Fruit fly (Drosophila melanogaster) whole organism, embryonic: ENCODE measurements around the gene Setx.

Experiments used
- Aef1 ChIP-seq: fragments of 200-800 bp; sonication (Bioruptor generic); IDR thresholded peaks from 3 replicates; pipeline ENCODE4 v1.3.6; 2022; ENCODE audit warnings: missing biosample characterization, missing genetic modification characterization
- CG10462 ChIP-seq: fragments of 200-800 bp; sonication (Bioruptor generic); optimal IDR thresholded peaks from 2 replicates; lab custom pipeline; 2016; ENCODE audit warnings: missing biosample characterization, missing genetic modification characterization
- CG12071 ChIP-seq: fragments of 200-800 bp; sonication (Bioruptor generic); optimal IDR thresholded peaks from 3 replicates; lab custom pipeline; 2018; ENCODE audit warnings: missing biosample characterization, mild to moderate bottlenecking, missing genetic modification characterization
- CG12155 ChIP-seq: fragments of 200-800 bp; sonication (Bioruptor generic); optimal IDR thresholded peaks from 3 replicates; lab custom pipeline; 2016; ENCODE audit warnings: missing biosample characterization, missing genetic modification characterization
- CG12769 ChIP-seq: fragments of 200-800 bp; sonication (Bioruptor generic); optimal IDR thresholded peaks from 2 replicates; lab custom pipeline; 2019; ENCODE audit warnings: missing biosample characterization, mild to moderate bottlenecking, missing genetic modification characterization, moderate library complexity
- CG14441 ChIP-seq: fragments of 200-800 bp; sonication (Bioruptor generic); IDR thresholded peaks from 2 replicates; pipeline ENCODE4 v1.3.6; 2022; ENCODE audit warnings: missing biosample characterization, missing genetic modification characterization
- CG14860 ChIP-seq: fragments of 200-800 bp; sonication (Bioruptor generic); IDR thresholded peaks from 3 replicates; pipeline ENCODE4 v1.3.6; 2022; ENCODE audit warnings: missing biosample characterization, missing genetic modification characterization; ENCODE audit not compliant: partially characterized antibody
- CG15514 ChIP-seq: fragments of 200-800 bp; sonication (Bioruptor generic); optimal IDR thresholded peaks from 3 replicates; lab custom pipeline; 2017; ENCODE audit warnings: missing biosample characterization, missing genetic modification characterization, mild to moderate bottlenecking, moderate library complexity, missing genetic modification reagents
- CG16813 ChIP-seq: fragments of 200-800 bp; sonication (Bioruptor generic); IDR thresholded peaks from 3 replicates; pipeline ENCODE4 v1.3.6; 2022; ENCODE audit warnings: missing biosample characterization, missing genetic modification characterization; ENCODE audit not compliant: partially characterized antibody
- CG17361 ChIP-seq: fragments of 200-800 bp; sonication (Bioruptor generic); IDR thresholded peaks from 3 replicates; pipeline ENCODE4 v1.3.6; 2022; ENCODE audit warnings: missing biosample characterization, missing genetic modification characterization
- CG17385 ChIP-seq: fragments of 200-800 bp; sonication (Bioruptor generic); optimal IDR thresholded peaks from 3 replicates; lab custom pipeline; 2018; ENCODE audit warnings: missing biosample characterization, mild to moderate bottlenecking, missing genetic modification characterization
- CG17829 ChIP-seq: fragments of 200-800 bp; optimal IDR thresholded peaks from 2 replicates; lab custom pipeline; 2019; ENCODE audit warnings: missing biosample characterization, mild to moderate bottlenecking, missing genetic modification characterization, moderate library complexity
- CG18619 ChIP-seq: fragments of 200-800 bp; sonication (Bioruptor generic); optimal IDR thresholded peaks from 3 replicates; lab custom pipeline; 2017; ENCODE audit warnings: missing biosample characterization, mild to moderate bottlenecking, missing genetic modification characterization
- CG3065 ChIP-seq: fragments of 200-800 bp; sonication (Bioruptor generic); optimal IDR thresholded peaks from 2 replicates; lab custom pipeline; 2016; ENCODE audit warnings: missing biosample characterization, missing genetic modification characterization
- CG31388 ChIP-seq: fragments of 200-800 bp; sonication (Bioruptor generic); optimal IDR thresholded peaks from 2 replicates; lab custom pipeline; 2016; ENCODE audit warnings: missing biosample characterization, missing genetic modification characterization
- CG32532 ChIP-seq: fragments of 200-800 bp; sonication (Bioruptor generic); IDR thresholded peaks from 2 replicates; pipeline ENCODE4 v1.3.6; 2022; ENCODE audit warnings: missing biosample characterization, missing genetic modification characterization
- CG3281 ChIP-seq: fragments of 200-800 bp; sonication (Bioruptor generic); optimal IDR thresholded peaks from 3 replicates; lab custom pipeline; 2017; ENCODE audit warnings: missing biosample characterization, mild to moderate bottlenecking, missing genetic modification characterization
- CG34422 ChIP-seq: fragments of 200-800 bp; sonication (Bioruptor generic); IDR thresholded peaks from 3 replicates; pipeline ENCODE4 v1.3.6; 2022; ENCODE audit warnings: missing biosample characterization, missing genetic modification characterization
- CG4617 ChIP-seq: fragments of 200-800 bp; sonication (Bioruptor generic); optimal IDR thresholded peaks from 3 replicates; lab custom pipeline; 2016; ENCODE audit warnings: missing biosample characterization, missing genetic modification characterization, borderline replicate concordance
- CG6254 ChIP-seq: fragments of 200-800 bp; sonication (Bioruptor generic); optimal IDR thresholded peaks from 3 replicates; lab custom pipeline; 2017; ENCODE audit warnings: mild to moderate bottlenecking, missing biosample characterization, missing genetic modification reagents, missing genetic modification characterization
- CG7271 ChIP-seq: fragments of 200-800 bp; sonication (Bioruptor generic); optimal IDR thresholded peaks from 2 replicates; lab custom pipeline; 2018; ENCODE audit warnings: missing biosample characterization, mild to moderate bottlenecking, missing genetic modification characterization, moderate library complexity
- CG7357 ChIP-seq: fragments of 200-800 bp; sonication (Bioruptor generic); IDR thresholded peaks from 3 replicates; pipeline ENCODE4 v1.3.6; 2022; ENCODE audit warnings: missing biosample characterization, missing genetic modification characterization
- CG9727 ChIP-seq: fragments of 200-800 bp; sonication (Bioruptor generic); optimal IDR thresholded peaks from 3 replicates; lab custom pipeline; 2017; ENCODE audit warnings: missing biosample characterization, mild to moderate bottlenecking, missing genetic modification characterization
- Camta ChIP-seq: fragments of 200-800 bp; sonication (Bioruptor generic); optimal IDR thresholded peaks from 2 replicates; lab custom pipeline; 2016; ENCODE audit warnings: missing biosample characterization, missing genetic modification characterization
- Chrac-16 ChIP-seq: fragments of 200-800 bp; sonication (Bioruptor generic); optimal IDR thresholded peaks from 3 replicates; lab custom pipeline; 2016; ENCODE audit warnings: missing biosample characterization, missing genetic modification characterization
- Ets65A ChIP-seq: fragments of 200-800 bp; sonication (Bioruptor generic); peaks from one replicate; lab custom pipeline; 2016; ENCODE audit warnings: missing biosample characterization, missing genetic modification characterization
- Fer3 ChIP-seq: fragments of 200-800 bp; sonication (Bioruptor generic); optimal IDR thresholded peaks from 2 replicates; lab custom pipeline; 2018; ENCODE audit warnings: missing biosample characterization, mild to moderate bottlenecking, missing genetic modification characterization, moderate library complexity
- HLHmδ ChIP-seq: fragments of 200-800 bp; sonication (Bioruptor generic); optimal IDR thresholded peaks from 2 replicates; lab custom pipeline; 2018; ENCODE audit warnings: missing biosample characterization, mild to moderate bottlenecking, missing genetic modification characterization, moderate library complexity
- Hmr ChIP-seq: fragments of 200-800 bp; sonication (Bioruptor generic); optimal IDR thresholded peaks from 3 replicates; lab custom pipeline; 2017; ENCODE audit warnings: mild to moderate bottlenecking, missing biosample characterization, missing genetic modification reagents, missing genetic modification characterization
- Hr3 ChIP-seq: fragments of 200-800 bp; sonication (Bioruptor generic); optimal IDR thresholded peaks from 3 replicates; lab custom pipeline; 2016; ENCODE audit warnings: missing biosample characterization, missing genetic modification characterization
- NK7.1 ChIP-seq: fragments of 200-800 bp; sonication (Bioruptor generic); optimal IDR thresholded peaks from 3 replicates; lab custom pipeline; 2016; ENCODE audit warnings: missing biosample characterization, missing genetic modification characterization
- Sin3A ChIP-seq: fragments of >200 bp; optimal IDR thresholded peaks from 2 replicates; lab custom pipeline; 2018
- bowl ChIP-seq: fragments of 200-800 bp; sonication (Bioruptor generic); IDR thresholded peaks from 2 replicates; pipeline ENCODE4 v1.3.6; 2022; ENCODE audit warnings: missing biosample characterization, missing genetic modification characterization
- corto ChIP-seq: fragments of 200-800 bp; sonication (Bioruptor generic); optimal IDR thresholded peaks from 2 replicates; lab custom pipeline; 2016; ENCODE audit warnings: missing biosample characterization, mild to moderate bottlenecking, missing genetic modification characterization, moderate library complexity
- cwo ChIP-seq: fragments of 200-800 bp; sonication (Bioruptor generic); optimal IDR thresholded peaks from 3 replicates; lab custom pipeline; 2017; ENCODE audit warnings: missing biosample characterization, missing genetic modification characterization, mild to moderate bottlenecking, moderate library complexity, missing genetic modification reagents
- ems ChIP-seq: fragments of 200-800 bp; sonication (Bioruptor generic); optimal IDR thresholded peaks from 3 replicates; lab custom pipeline; 2016; ENCODE audit warnings: missing biosample characterization, missing genetic modification characterization
- gcm ChIP-seq: fragments of 200-800 bp; sonication (Bioruptor generic); optimal IDR thresholded peaks from 2 replicates; lab custom pipeline; 2019; ENCODE audit warnings: missing biosample characterization, mild to moderate bottlenecking, missing genetic modification characterization, moderate library complexity
- gcm2 ChIP-seq: fragments of 200-800 bp; sonication (Bioruptor generic); optimal IDR thresholded peaks from 2 replicates; lab custom pipeline; 2016; ENCODE audit warnings: missing biosample characterization, missing genetic modification characterization
- gfzf ChIP-seq: fragments of 200-800 bp; sonication (Bioruptor generic); optimal IDR thresholded peaks from 2 replicates; lab custom pipeline; 2016; ENCODE audit warnings: missing biosample characterization, mild to moderate bottlenecking, missing genetic modification characterization, moderate library complexity
- grn ChIP-seq: fragments of 200-800 bp; sonication (Bioruptor generic); optimal IDR thresholded peaks from 3 replicates; lab custom pipeline; 2017; ENCODE audit warnings: missing biosample characterization, missing genetic modification characterization
- hb ChIP-seq: fragments of 200-800 bp; sonication (Bioruptor generic); IDR thresholded peaks from 3 replicates; pipeline ENCODE4 v1.3.6; 2022; ENCODE audit warnings: missing biosample characterization, missing genetic modification characterization; ENCODE audit not compliant: partially characterized antibody
- kah ChIP-seq: fragments of 200-800 bp; sonication (Bioruptor generic); optimal IDR thresholded peaks from 2 replicates; lab custom pipeline; 2018; ENCODE audit warnings: missing biosample characterization, mild to moderate bottlenecking, missing genetic modification characterization
- mld ChIP-seq: fragments of 200-800 bp; sonication (Bioruptor generic); IDR thresholded peaks from 3 replicates; pipeline ENCODE4 v1.3.6; 2022; ENCODE audit warnings: missing biosample characterization, missing genetic modification characterization; ENCODE audit not compliant: partially characterized antibody
- nau ChIP-seq: fragments of 200-800 bp; sonication (Bioruptor generic); optimal IDR thresholded peaks from 3 replicates; lab custom pipeline; 2017; ENCODE audit warnings: missing biosample characterization, mild to moderate bottlenecking, missing genetic modification characterization, missing genetic modification reagents
- p53 ChIP-seq: fragments of 200-800 bp; sonication (Bioruptor generic); optimal IDR thresholded peaks from 2 replicates; lab custom pipeline; 2016; ENCODE audit warnings: missing biosample characterization, missing genetic modification characterization
- pita ChIP-seq: fragments of 200-800 bp; sonication (Bioruptor generic); optimal IDR thresholded peaks from 2 replicates; lab custom pipeline; 2017; ENCODE audit warnings: missing biosample characterization, mild to moderate bottlenecking, missing genetic modification characterization
- slp2 ChIP-seq: fragments of 200-800 bp; sonication (Bioruptor generic); optimal IDR thresholded peaks from 2 replicates; lab custom pipeline; 2016; ENCODE audit warnings: missing biosample characterization, missing genetic modification characterization
- tio ChIP-seq: fragments of 200-800 bp; sonication (Bioruptor generic); optimal IDR thresholded peaks from 2 replicates; lab custom pipeline; 2017; ENCODE audit warnings: missing biosample characterization, missing genetic modification characterization, inconsistent platforms
- tna ChIP-seq: fragments of 200-800 bp; sonication (Bioruptor generic); IDR thresholded peaks from 2 replicates; pipeline ENCODE4 v1.3.6; 2022; ENCODE audit warnings: missing biosample characterization, missing genetic modification characterization; ENCODE audit not compliant: partially characterized antibody
- trem ChIP-seq: fragments of 200-800 bp; optimal IDR thresholded peaks from 3 replicates; lab custom pipeline; 2019; ENCODE audit warnings: missing biosample characterization, mild to moderate bottlenecking, missing genetic modification characterization, moderate library complexity
- zfh1 ChIP-seq: fragments of 200-800 bp; sonication (Bioruptor generic); IDR thresholded peaks from 3 replicates; pipeline ENCODE4 v1.3.6; 2022; ENCODE audit warnings: missing biosample characterization, missing genetic modification characterization

Setx gene

dm6 chr3L:8094652-8095129, 42.6 kb downstream of the Setx start (continued):
- no peak for TF ChIP-seq Ets65A (GFP tag; lab: Kevin White, UChicago)
- no peak for TF ChIP-seq p53 (GFP tag; lab: Kevin White, UChicago)
- no peak for TF ChIP-seq CG16813 (GFP tag; lab: Robert Waterston, UW)
- peak; percentile 60 for TF ChIP-seq CG17385 (GFP tag; lab: Kevin White, UChicago)
- no peak for TF ChIP-seq tna (GFP tag; lab: Robert Waterston, UW)
- TF ChIP-seq Fer3 (tag; lab: Kevin White, UChicago), result peak; percentile 40
- TF ChIP-seq CG17361 (GFP tag; lab: Robert Waterston, UW), result 0 out of 3 replicates have a peak, but pooled peaks have one; percentile 44
- no peak for TF ChIP-seq CG18619 (GFP tag; lab: Kevin White, UChicago)
- TF ChIP-seq CG6254 (GFP tag; lab: Kevin White, UChicago), result no peak
- peak; percentile 56 for TF ChIP-seq Aef1 (GFP tag; lab: Robert Waterston, UW)
- no peak for TF ChIP-seq gfzf (GFP tag; lab: Kevin White, UChicago)
- no peak for TF ChIP-seq CG31388 (GFP tag; lab: Kevin White, UChicago)
- TF ChIP-seq grn (GFP tag; lab: Kevin White, UChicago), result no peak
- peak; percentile 76 for TF ChIP-seq cwo (GFP tag; lab: Kevin White, UChicago)
- no peak for TF ChIP-seq Chrac-16 (GFP tag; lab: Kevin White, UChicago)
- TF ChIP-seq gcm (GFP tag; lab: Kevin White, UChicago), result no peak
- no peak for TF ChIP-seq HLHmδ (GFP tag; lab: Kevin White, UChicago)
- TF ChIP-seq CG7271 (tag; lab: Kevin White, UChicago), result no peak
- TF ChIP-seq CG14860, result no peak
- no peak for TF ChIP-seq zfh1 (GFP tag; lab: Robert Waterston, UW)
- peak; percentile 64 for TF ChIP-seq CG32532
- TF ChIP-seq Hr3 (GFP tag; lab: Kevin White, UChicago), result peak; percentile 16
- TF ChIP-seq gcm2 (GFP tag; lab: Kevin White, UChicago), result no peak
- TF ChIP-seq CG3281, result peak; percentile 3
- TF ChIP-seq pita, result no peak
- no peak for TF ChIP-seq CG3065 (GFP tag; lab: Kevin White, UChicago)
- no peak for TF ChIP-seq CG12071
- TF ChIP-seq CG15514, result peak; percentile 12
- TF ChIP-seq CG10462 (GFP tag; lab: Kevin White, UChicago), result no peak
- no peak for TF ChIP-seq ems (GFP tag; lab: Kevin White, UChicago)
- TF ChIP-seq CG7357 (GFP tag; lab: Robert Waterston, UW), result no peak
- TF ChIP-seq slp2 (GFP tag; lab: Kevin White, UChicago), result no peak
- TF ChIP-seq kah, result no peak
- no peak for TF ChIP-seq Camta
- no peak for TF ChIP-seq bowl (GFP tag; lab: Robert Waterston, UW)
- TF ChIP-seq corto (GFP tag; lab: Kevin White, UChicago), result no peak
- no peak for TF ChIP-seq trem (tag; lab: Kevin White, UChicago)
- peak; percentile 49 for TF ChIP-seq Hmr (GFP tag; lab: Kevin White, UChicago)
- TF ChIP-seq CG12155 (GFP tag; lab: Kevin White, UChicago), result no peak
- no peak for TF ChIP-seq Sin3A (lab: Kevin White, UChicago)
- no peak for TF ChIP-seq CG4617 (GFP tag; lab: Kevin White, UChicago)
- no peak for TF ChIP-seq CG14441 (GFP tag; lab: Robert Waterston, UW)
- peak; percentile 26 for TF ChIP-seq CG12769 (tag; lab: Kevin White, UChicago)
- TF ChIP-seq hb (GFP tag; lab: Robert Waterston, UW), result no peak
- TF ChIP-seq tio (GFP tag; lab: Kevin White, UChicago), result no peak
- no peak for TF ChIP-seq nau (GFP tag; lab: Kevin White, UChicago)
- no peak for TF ChIP-seq NK7.1 (GFP tag; lab: Kevin White, UChicago)
- no peak for TF ChIP-seq mld (GFP tag; lab: Robert Waterston, UW)
- TF ChIP-seq CG34422, result peak; percentile 41; the same call in 1 of the 3 replicates
- TF ChIP-seq CG9727 (GFP tag; lab: Kevin White, UChicago), result peak; percentile 25
- TF ChIP-seq CG17829 (tag; lab: Kevin White, UChicago), result peak; percentile 6
